Worm (Caenorhabditis elegans) whole organism, young adult: ENCODE measurements around the gene F35E12.9.

ENCODE experiments used
- atf-7 ChIP-seq: sonication (generic microtip); optimal IDR thresholded peaks from 2 replicates; lab custom pipeline; 2017; ENCODE audit warnings: mild to moderate bottlenecking, missing genetic modification characterization, missing compliant biosample characterization
- cebp-1 ChIP-seq, 2 experiments: fragments of 200-800 bp in 1 of 2; sonication (Bioruptor generic) in 1 of 2; sonication (generic microtip) in 1 of 2; IDR thresholded peaks in 1 of 2; optimal IDR thresholded peaks in 1 of 2; 2 replicates each; pipeline versions ENCODE4 v1.3.6 to Lab custom; 2017 to 2022; ENCODE audit warnings: missing compliant biosample characterization in 2 of 2, missing genetic modification characterization in 2 of 2, mild to moderate bottlenecking in 1 of 2, missing genetic modification reagents in 1 of 2, moderate library complexity in 1 of 2
- lin-35 ChIP-seq, 3 experiments: fragments of 150-350 bp in 2 of 3; sonication (generic microtip) in 1 of 3; optimal IDR thresholded peaks; 2 replicates each; lab custom pipeline; 2014 to 2018; ENCODE audit warnings: missing biosample characterization in 3 of 3, missing genetic modification characterization in 3 of 3, missing genetic modification reagents in 3 of 3
- lir-1 ChIP-seq: fragments of 200-800 bp; sonication (Bioruptor generic); conservative IDR thresholded peaks from 2 replicates; pipeline ENCODE4 v1.3.6; 2022; ENCODE audit warnings: missing genetic modification reagents, missing genetic modification characterization, missing compliant biosample characterization
- madf-6 ChIP-seq: fragments of 200-800 bp; sonication (Bioruptor generic); IDR thresholded peaks from 2 replicates; pipeline ENCODE4 v1.3.6; 2022; ENCODE audit warnings: missing genetic modification reagents, missing genetic modification characterization, missing compliant biosample characterization
- nhr-27 ChIP-seq: fragments of 200-800 bp; sonication (Bioruptor generic); optimal IDR thresholded peaks from 2 replicates; lab custom pipeline; 2018; ENCODE audit warnings: mild to moderate bottlenecking, missing genetic modification characterization, moderate library complexity, missing compliant biosample characterization
- nhr-90 ChIP-seq: sonication (generic microtip); optimal IDR thresholded peaks from 2 replicates; lab custom pipeline; 2016; ENCODE audit warnings: missing genotype, mild to moderate bottlenecking, missing genetic modification characterization, missing compliant biosample characterization
- snpc-3.4 ChIP-seq: sonication (generic microtip); optimal IDR thresholded peaks from 2 replicates; lab custom pipeline; 2017; ENCODE audit warnings: missing genetic modification characterization, mild to moderate bottlenecking, missing compliant biosample characterization, antibody characterized with exemption, moderate library complexity, missing genotype, missing genetic modification reagents
- snpc-4 ChIP-seq, 5 experiments: fragments of 150-350 bp in 1 of 5; sonication (generic microtip) in 4 of 5; optimal IDR thresholded peaks; 2 replicates each; lab custom pipeline; 2014 to 2018; ENCODE audit warnings: missing genetic modification characterization in 5 of 5, missing biosample characterization in 3 of 5, antibody characterized with exemption in 2 of 5, mild to moderate bottlenecking in 2 of 5, missing compliant biosample characterization in 2 of 5, missing genotype in 2 of 5, moderate library complexity in 2 of 5, missing genetic modification reagents in 1 of 5
- ztf-26 ChIP-seq: sonication (generic microtip); optimal IDR thresholded peaks from 2 replicates; lab custom pipeline; 2017; ENCODE audit warnings: missing genetic modification characterization, missing compliant biosample characterization

ce11 chrV:13777857-13778256, 32.9 kb upstream of the F35E12.9 start, which contains the start of gene F53C11.9:
- TF ChIP-seq atf-7 (no peak), ztf-26 (no peak), nhr-27 (tag; lab: Kevin White, UChicago) (no peak), snpc-3.4 (tag; lab: Kevin White, UChicago) (no peak), snpc-4 (GFP tag; optimal IDR thresholded peaks at IDR 0.05; lab: Kevin White, UChicago) (no peak), snpc-4 (tag; optimal IDR thresholded peaks at IDR 0.05; lab: Kevin White, UChicago) (no peak), madf-6 (no peak), cebp-1 (GFP tag; IDR thresholded peaks at IDR 0.05; lab: Robert Waterston, UW) (no peak), cebp-1 (tag; optimal IDR thresholded peaks at IDR 0.05; lab: Kevin White, UChicago) (no peak), lir-1 (GFP tag; lab: Robert Waterston, UW) (no peak), lin-35 (GFP tag; optimal IDR thresholded peaks at IDR 0.05; lab: Kevin White, UChicago) (no peak), nhr-90 (tag; lab: Kevin White, UChicago) (no peak)
